Worm (Caenorhabditis elegans) whole organism, midembryonic: ENCODE results near the gene fut-1.
A peak's percentile ranks its signal among the peaks of the same experiment; 100 is the strongest.

Experiments
- flt-1 ChIP-seq: fragments of 200-800 bp; sonication (Bioruptor generic); IDR thresholded peaks from 2 replicates; pipeline ENCODE4 v1.3.6; 2022; ENCODE audit warnings: missing genetic modification characterization, missing compliant biosample characterization
- tab-1 ChIP-seq: fragments of 200-800 bp; sonication (Bioruptor generic); IDR thresholded peaks from 2 replicates; pipeline ENCODE4 v1.3.6; 2022; ENCODE audit warnings: missing genetic modification characterization, missing compliant biosample characterization

DNA sequence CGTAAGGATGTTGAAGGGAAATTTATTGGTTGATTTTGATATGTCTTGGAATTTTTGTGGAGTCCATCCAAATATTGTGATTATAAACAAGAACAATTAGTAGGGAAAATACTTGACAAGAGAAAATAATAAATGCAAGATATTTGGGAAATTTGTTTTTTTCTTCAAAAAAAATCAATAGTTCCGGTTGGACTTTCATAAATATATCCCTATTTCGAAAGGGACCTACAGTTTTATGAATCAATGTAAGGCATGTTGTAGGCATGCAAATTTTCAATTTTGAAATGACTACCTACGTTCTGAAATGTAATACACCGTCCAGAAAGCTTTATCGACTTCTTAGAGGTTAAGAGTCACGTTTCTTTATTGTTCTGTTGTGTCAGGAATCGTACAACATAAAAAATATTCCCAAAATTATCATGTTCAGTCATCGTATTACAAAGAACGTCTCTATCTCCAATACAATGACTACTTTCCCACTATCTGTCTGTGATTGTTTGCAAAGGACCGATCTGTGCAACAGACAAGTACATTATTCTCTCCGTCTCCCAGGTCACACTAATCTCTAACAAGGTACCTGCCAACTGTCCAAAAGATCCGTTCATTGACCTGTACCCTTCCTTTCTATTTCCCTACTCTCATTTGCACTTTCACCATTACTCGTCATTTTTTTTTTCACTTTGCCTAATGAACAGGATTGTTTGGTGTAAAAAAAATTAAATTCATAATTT is 30.6 kb upstream of the fut-1 start, which contains the start of gene F07H5.13:
- TF ChIP-seq flt-1 (GFP tag; lab: Robert Waterston, UW): 0 out of 2 replicates have a peak, but pooled peaks have one; percentile 56
- TF ChIP-seq tab-1 (GFP tag; lab: Robert Waterston, UW): no peak
